Worm (Caenorhabditis elegans): ENCODE measurements around the gene nhr-264.

ce11 chrIV:9320023-9320422 is 26.3 kb upstream of the nhr-264 start:
- TF ChIP-seq unc-3 (GFP tag; conservative IDR thresholded peaks at IDR 0.05) (no peak), unc-3 (tag; optimal IDR thresholded peaks at IDR 0.05) (no peak), ref-2 (tag; optimal IDR thresholded peaks at IDR 0.05) (no peak), ttx-3 (tag; optimal IDR thresholded peaks at IDR 0.05) (no peak), K02D7.2 (tag; optimal IDR thresholded peaks at IDR 0.05) (no peak), pha-2 (tag; optimal IDR thresholded peaks at IDR 0.05) (no peak), ceh-31 (tag; optimal IDR thresholded peaks at IDR 0.05) (no peak), sox-2 (GFP tag; IDR thresholded peaks at IDR 0.05) (no peak), C08G9.2 (tag; optimal IDR thresholded peaks at IDR 0.05) (no peak)
